Fruit fly (Drosophila melanogaster) whole organism, wandering third instar larva: Measurements from ENCODE around the gene Zip71B.

Experiments used
- Abd-B ChIP-seq: fragments of >200 bp; optimal IDR thresholded peaks from 2 replicates; lab custom pipeline; 2017; ENCODE audit warnings: missing biosample characterization, missing genetic modification characterization
- CG32264 ChIP-seq: fragments of 200-800 bp; sonication (Bioruptor generic); optimal IDR thresholded peaks from 2 replicates; lab custom pipeline; 2016; ENCODE audit warnings: missing biosample characterization, missing genetic modification characterization
- CG9705 ChIP-seq: fragments of 200-800 bp; sonication (Bioruptor generic); optimal IDR thresholded peaks from 2 replicates; lab custom pipeline; 2018; ENCODE audit warnings: missing biosample characterization, mild to moderate bottlenecking, missing genetic modification characterization
- GATAd ChIP-seq: sonication (Bioruptor generic); optimal IDR thresholded peaks from 2 replicates; lab custom pipeline; 2016; ENCODE audit warnings: missing biosample characterization, missing genetic modification characterization
- HLH106 ChIP-seq: fragments of 200-800 bp; optimal IDR thresholded peaks from 3 replicates; lab custom pipeline; 2019; ENCODE audit warnings: missing biosample characterization, mild to moderate bottlenecking, missing genetic modification characterization, moderate library complexity
- Hnf4 ChIP-seq: fragments of 200-800 bp; sonication (Bioruptor generic); optimal IDR thresholded peaks from 2 replicates; lab custom pipeline; 2016; ENCODE audit warnings: missing biosample characterization, mild to moderate bottlenecking, missing genetic modification characterization
- Hr78 ChIP-seq: fragments of >200 bp; optimal IDR thresholded peaks from 2 replicates; lab custom pipeline; 2017; ENCODE audit warnings: missing biosample characterization, missing genetic modification characterization
- Hr83 ChIP-seq: fragments of 200-300 bp; sonication (Bioruptor generic); optimal IDR thresholded peaks from 2 replicates; lab custom pipeline; 2016; ENCODE audit warnings: missing biosample characterization, mild to moderate bottlenecking, missing genetic modification characterization, moderate library complexity; ENCODE audit not compliant: poor library complexity, severe bottlenecking
- Jra ChIP-seq: sonication (Bioruptor generic); optimal IDR thresholded peaks from 2 replicates; lab custom pipeline; 2016; ENCODE audit warnings: missing biosample characterization, missing genetic modification characterization
- Mio ChIP-seq: sonication (Bioruptor generic); optimal IDR thresholded peaks from 2 replicates; lab custom pipeline; 2016; ENCODE audit warnings: missing biosample characterization, missing genetic modification characterization
- N ChIP-seq: fragments of >200 bp; optimal IDR thresholded peaks from 2 replicates; lab custom pipeline; 2018; ENCODE audit warnings: missing biosample characterization, missing external identifiers, missing genetic modification characterization
- OdsH ChIP-seq: fragments of 200-800 bp; sonication (Bioruptor generic); optimal IDR thresholded peaks from 2 replicates; lab custom pipeline; 2016; ENCODE audit warnings: missing biosample characterization, mild to moderate bottlenecking, missing genetic modification characterization
- Rel ChIP-seq, 2 experiments: fragments of 200-800 bp; sonication (Bioruptor generic) in 1 of 2; optimal IDR thresholded peaks; 2 replicates in 1 of 2; 3 replicates in 1 of 2; lab custom pipeline; 2016 to 2019; ENCODE audit warnings: mild to moderate bottlenecking in 2 of 2, missing biosample characterization in 2 of 2, missing genetic modification characterization in 2 of 2, moderate library complexity in 1 of 2
- Sp1 ChIP-seq: fragments of 200-800 bp; sonication (Bioruptor generic); optimal IDR thresholded peaks from 3 replicates; lab custom pipeline; 2019; ENCODE audit warnings: missing biosample characterization, mild to moderate bottlenecking, missing genetic modification characterization, moderate library complexity
- br ChIP-seq: fragments of 200-800 bp; sonication (Bioruptor generic); optimal IDR thresholded peaks from 2 replicates; lab custom pipeline; 2016; ENCODE audit warnings: missing biosample characterization, missing genetic modification characterization
- brk ChIP-seq: fragments of 200-800 bp; sonication (Bioruptor generic); optimal IDR thresholded peaks from 2 replicates; lab custom pipeline; 2016; ENCODE audit warnings: missing biosample characterization, mild to moderate bottlenecking, missing genetic modification characterization
- dl ChIP-seq, 2 experiments: fragments of 175-275, 200-275 bp in 1 of 2; fragments of 200-275 bp in 1 of 2; sonication (Bioruptor generic); optimal IDR thresholded peaks; lab custom pipeline; 2018; ENCODE audit warnings: mild to moderate bottlenecking in 2 of 2, missing biosample characterization in 2 of 2, missing genetic modification characterization in 2 of 2, moderate library complexity in 2 of 2; ENCODE audit not compliant: partially characterized antibody in 2 of 2, insufficient read depth in 1 of 2
- dmrt93B ChIP-seq: fragments of 200-800 bp; sonication (Bioruptor generic); optimal IDR thresholded peaks from 2 replicates; lab custom pipeline; 2018; ENCODE audit warnings: missing biosample characterization, mild to moderate bottlenecking, missing genetic modification characterization
- dsf ChIP-seq: sonication (Bioruptor generic); optimal IDR thresholded peaks from 2 replicates; lab custom pipeline; 2016; ENCODE audit warnings: missing biosample characterization, missing genetic modification characterization, borderline replicate concordance
- ey ChIP-seq: fragments of 200-800 bp; sonication (Bioruptor generic); optimal IDR thresholded peaks from 2 replicates; lab custom pipeline; 2016; ENCODE audit warnings: missing biosample characterization, missing genetic modification characterization
- foxo ChIP-seq, 2 experiments: fragments of 200-800 bp; sonication (Bioruptor generic); optimal IDR thresholded peaks; 2 replicates in 1 of 2; 3 replicates in 1 of 2; lab custom pipeline; 2016 to 2017; ENCODE audit warnings: missing biosample characterization in 2 of 2, missing genetic modification characterization in 2 of 2
- fru ChIP-seq: fragments of 200-800 bp; sonication (Bioruptor generic); optimal IDR thresholded peaks from 3 replicates; lab custom pipeline; 2016; ENCODE audit warnings: missing biosample characterization, mild to moderate bottlenecking, missing genetic modification characterization
- lola ChIP-seq: fragments of >200 bp; optimal IDR thresholded peaks from 2 replicates; lab custom pipeline; 2017; ENCODE audit warnings: missing biosample characterization, missing genetic modification characterization
- pan ChIP-seq: fragments of >200 bp; optimal IDR thresholded peaks from 2 replicates; lab custom pipeline; 2017
- psq ChIP-seq: fragments of 200-800 bp; sonication (Bioruptor generic); optimal IDR thresholded peaks from 3 replicates; lab custom pipeline; 2017; ENCODE audit warnings: missing biosample characterization, mild to moderate bottlenecking, missing genetic modification characterization, moderate library complexity
- rgr ChIP-seq: fragments of 200-800 bp; sonication (Bioruptor generic); optimal IDR thresholded peaks from 3 replicates; lab custom pipeline; 2016; ENCODE audit warnings: missing biosample characterization, mild to moderate bottlenecking, missing genetic modification characterization
- sage ChIP-seq: fragments of 200-800 bp; sonication (Bioruptor generic); optimal IDR thresholded peaks from 2 replicates; lab custom pipeline; 2016; ENCODE audit warnings: missing biosample characterization, mild to moderate bottlenecking, missing genetic modification characterization
- sv ChIP-seq: fragments of 200-800 bp; sonication (Bioruptor generic); optimal IDR thresholded peaks from 3 replicates; lab custom pipeline; 2016; ENCODE audit warnings: missing biosample characterization, missing genetic modification characterization
- tai ChIP-seq: sonication (Bioruptor generic); optimal IDR thresholded peaks from 2 replicates; lab custom pipeline; 2016; ENCODE audit warnings: missing biosample characterization, missing genetic modification characterization
- usp ChIP-seq: fragments of >200 bp; optimal IDR thresholded peaks from 2 replicates; lab custom pipeline; 2017; ENCODE audit warnings: missing biosample characterization, missing genetic modification characterization
- woc ChIP-seq: sonication (Bioruptor generic); optimal IDR thresholded peaks from 2 replicates; lab custom pipeline; 2016; ENCODE audit warnings: missing biosample characterization, mild to moderate bottlenecking, missing genetic modification characterization

Gene Zip71B

DNA sequence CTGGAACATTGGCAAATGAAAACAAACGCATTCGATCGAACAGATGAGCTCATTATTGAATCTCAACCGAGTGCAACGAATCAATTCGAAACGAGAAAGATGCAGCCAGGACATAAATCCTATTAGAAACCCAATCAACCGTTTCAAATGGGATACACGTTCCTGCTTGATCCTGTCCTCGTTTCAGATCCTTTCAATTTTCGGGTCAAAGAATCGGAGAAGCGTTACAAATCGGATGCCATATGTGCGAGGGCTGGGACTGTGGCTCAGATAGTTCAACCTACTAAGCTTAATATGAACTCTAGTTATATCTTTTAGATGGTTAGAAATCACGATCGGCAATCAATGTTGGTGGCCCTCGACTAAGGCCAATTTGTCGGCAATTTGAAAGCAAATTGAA is 42.1 kb upstream of the Zip71B start:
- no peak for TF ChIP-seq Hr83 (GFP tag; lab: Kevin White, UChicago)
- TF ChIP-seq sage, result no peak
- TF ChIP-seq Mio (GFP tag; lab: Kevin White, UChicago), result no peak
- TF ChIP-seq N (GFP tag; lab: Kevin White, UChicago), result no peak
- TF ChIP-seq CG9705 (GFP tag; lab: Kevin White, UChicago), result no peak
- no peak for TF ChIP-seq usp (GFP tag; lab: Kevin White, UChicago)
- TF ChIP-seq brk (GFP tag; lab: Kevin White, UChicago), result no peak
- TF ChIP-seq ey, result no peak
- TF ChIP-seq pan (lab: Kevin White, UChicago), result no peak
- TF ChIP-seq CG32264 (GFP tag; lab: Kevin White, UChicago), result no peak
- TF ChIP-seq woc (GFP tag; lab: Kevin White, UChicago), result no peak
- TF ChIP-seq Hr78 (GFP tag; lab: Kevin White, UChicago), result no peak
- TF ChIP-seq dsf (GFP tag; lab: Kevin White, UChicago), result no peak

- TF ChIP-seq woc (GFP tag; lab: Kevin White, UChicago) (no peak), Jra (GFP tag; lab: Kevin White, UChicago) (no peak), OdsH (GFP tag; lab: Kevin White, UChicago) (no peak), rgr (no peak), dmrt93B (GFP tag; lab: Kevin White, UChicago) (no peak), brk (GFP tag; lab: Kevin White, UChicago) (no peak), GATAd (GFP tag; lab: Kevin White, UChicago) (no peak), br (GFP tag; lab: Kevin White, UChicago) (no peak), Hnf4 (GFP tag; lab: Kevin White, UChicago) (no peak), dsf (GFP tag; lab: Kevin White, UChicago) (no peak), fru (GFP tag; lab: Kevin White, UChicago) (no peak), Rel (GFP tag; optimal IDR thresholded peaks at IDR 0.05; lab: Kevin White, UChicago) (no peak), Rel (tag; optimal IDR thresholded peaks at IDR 0.05; lab: Kevin White, UChicago) (no peak)
These were observed 39.0 kb upstream of the Zip71B start for dm6 chr3L:14952858-14953669.

dm6 chr3L:14956288-14957032 is 35.6 kb upstream of the Zip71B start:
- no peak for TF ChIP-seq sv (GFP tag; lab: Kevin White, UChicago)
- no peak for TF ChIP-seq N (GFP tag; lab: Kevin White, UChicago)
- TF ChIP-seq Jra (GFP tag; lab: Kevin White, UChicago), result no peak
- TF ChIP-seq dsf (GFP tag; lab: Kevin White, UChicago), result no peak
- TF ChIP-seq brk (GFP tag; lab: Kevin White, UChicago), result no peak
- TF ChIP-seq Sp1 (GFP tag; lab: Kevin White, UChicago), result no peak
- no peak for TF ChIP-seq usp (GFP tag; lab: Kevin White, UChicago)
- no peak for TF ChIP-seq CG32264 (GFP tag; lab: Kevin White, UChicago)
- TF ChIP-seq Abd-B (GFP tag; lab: Kevin White, UChicago), result no peak
- no peak for TF ChIP-seq GATAd (GFP tag; lab: Kevin White, UChicago)
- TF ChIP-seq Hnf4 (GFP tag; lab: Kevin White, UChicago), result no peak
- TF ChIP-seq Hr83 (GFP tag; lab: Kevin White, UChicago), result no peak
- TF ChIP-seq sage, result no peak

dm6 chr3L:14957033-14957328 is 35.1 kb upstream of the Zip71B start:
- TF ChIP-seq HLH106 (tag; lab: Kevin White, UChicago), result no peak
- no peak for TF ChIP-seq dmrt93B (GFP tag; lab: Kevin White, UChicago)
- no peak for TF ChIP-seq foxo (GFP tag; optimal IDR thresholded peaks at IDR 0.05; lab: Kevin White, UChicago)
- no peak for TF ChIP-seq psq (GFP tag; lab: Kevin White, UChicago)
- no peak for TF ChIP-seq Hr78 (GFP tag; lab: Kevin White, UChicago)
- TF ChIP-seq Mio (GFP tag; lab: Kevin White, UChicago), result no peak
- no peak for TF ChIP-seq Hnf4 (GFP tag; lab: Kevin White, UChicago)
- TF ChIP-seq Jra (GFP tag; lab: Kevin White, UChicago), result no peak
- no peak for TF ChIP-seq sv (GFP tag; lab: Kevin White, UChicago)
- no peak for TF ChIP-seq dl (GFP tag; optimal IDR thresholded peaks at IDR 0.05; lab: Kevin White, UChicago; ENCODE audit: insufficient read depth in 1 of 2, partially characterized antibody in 2 of 2)
- TF ChIP-seq CG9705 (GFP tag; lab: Kevin White, UChicago), result no peak
- no peak for TF ChIP-seq N (GFP tag; lab: Kevin White, UChicago)
- TF ChIP-seq Abd-B (GFP tag; lab: Kevin White, UChicago), result no peak
- no peak for TF ChIP-seq tai (GFP tag; lab: Kevin White, UChicago)
- no peak for TF ChIP-seq lola (GFP tag; lab: Kevin White, UChicago)
- no peak for TF ChIP-seq OdsH (GFP tag; lab: Kevin White, UChicago)
